Fruit fly (Drosophila melanogaster) whole organism, embryonic: ENCODE data around the gene Cpr67Fb.

ENCODE experiments used
- Atf-2 ChIP-seq: fragments of 200-800 bp; sonication (Bioruptor generic); optimal IDR thresholded peaks from 2 replicates; lab custom pipeline; 2016; ENCODE audit warnings: missing biosample characterization, missing genetic modification characterization
- B-H2 ChIP-seq: fragments of 200-800 bp; sonication (Bioruptor generic); optimal IDR thresholded peaks from 2 replicates; lab custom pipeline; 2018; ENCODE audit warnings: missing biosample characterization, mild to moderate bottlenecking, missing genetic modification characterization
- Bdp1 ChIP-seq: fragments of 200-800 bp; sonication (Bioruptor generic); optimal IDR thresholded peaks from 3 replicates; lab custom pipeline; 2016; ENCODE audit warnings: missing biosample characterization, missing genetic modification characterization
- CG10543 ChIP-seq: fragments of 200-800 bp; sonication (Bioruptor generic); optimal IDR thresholded peaks from 3 replicates; lab custom pipeline; 2017; ENCODE audit warnings: missing biosample characterization, mild to moderate bottlenecking, missing genetic modification characterization, moderate library complexity
- CG12391 ChIP-seq: fragments of 200-800 bp; sonication (Bioruptor generic); optimal IDR thresholded peaks from 3 replicates; lab custom pipeline; 2018; ENCODE audit warnings: missing biosample characterization, mild to moderate bottlenecking, missing genetic modification characterization, moderate library complexity
- CG13296 ChIP-seq: fragments of 200-800 bp; sonication (Bioruptor generic); optimal IDR thresholded peaks from 3 replicates; lab custom pipeline; 2018; ENCODE audit warnings: missing biosample characterization, mild to moderate bottlenecking, missing genetic modification characterization
- CG14965 ChIP-seq: fragments of 200-800 bp; sonication (Bioruptor generic); optimal IDR thresholded peaks from 2 replicates; lab custom pipeline; 2016; ENCODE audit warnings: missing biosample characterization, missing genetic modification characterization, borderline replicate concordance
- CG15696 ChIP-seq: fragments of 200-800 bp; sonication (Bioruptor generic); optimal IDR thresholded peaks from 2 replicates; lab custom pipeline; 2019; ENCODE audit warnings: missing biosample characterization, mild to moderate bottlenecking, missing genetic modification characterization, moderate library complexity
- CG1602 ChIP-seq: fragments of 200-800 bp; sonication (Bioruptor generic); optimal IDR thresholded peaks from 3 replicates; lab custom pipeline; 2016; ENCODE audit warnings: missing biosample characterization, missing genetic modification characterization
- CG1603 ChIP-seq: fragments of 200-800 bp; sonication (Bioruptor generic); optimal IDR thresholded peaks from 2 replicates; lab custom pipeline; 2019; ENCODE audit warnings: missing biosample characterization, mild to moderate bottlenecking, missing genetic modification characterization, moderate library complexity
- CG17359 ChIP-seq: fragments of 200-800 bp; sonication (Bioruptor generic); optimal IDR thresholded peaks from 3 replicates; lab custom pipeline; 2018; ENCODE audit warnings: missing biosample characterization, mild to moderate bottlenecking, missing genetic modification characterization, moderate library complexity
- CG17912 ChIP-seq: fragments of 200-800 bp; sonication (Bioruptor generic); optimal IDR thresholded peaks from 2 replicates; lab custom pipeline; 2018; ENCODE audit warnings: missing biosample characterization, mild to moderate bottlenecking, missing genetic modification characterization
- CG2202 ChIP-seq: fragments of 200-800 bp; sonication (Bioruptor generic); optimal IDR thresholded peaks from 2 replicates; lab custom pipeline; 2018; ENCODE audit warnings: missing biosample characterization, mild to moderate bottlenecking, missing genetic modification characterization
- CG31365 ChIP-seq: fragments of 200-800 bp; sonication (Bioruptor generic); optimal IDR thresholded peaks from 2 replicates; lab custom pipeline; 2018; ENCODE audit warnings: missing biosample characterization, mild to moderate bottlenecking, missing genetic modification characterization
- CG42726 ChIP-seq: fragments of 200-800 bp; sonication (Bioruptor generic); IDR thresholded peaks from 2 replicates; pipeline ENCODE4 v1.3.6; 2022; ENCODE audit warnings: missing biosample characterization, missing genetic modification characterization; ENCODE audit not compliant: partially characterized antibody
- CG4328 ChIP-seq: fragments of 200-800 bp; sonication (Bioruptor generic); optimal IDR thresholded peaks from 3 replicates; lab custom pipeline; 2017; ENCODE audit warnings: missing biosample characterization, missing genetic modification reagents, missing genetic modification characterization
- CG6689 ChIP-seq: fragments of 200-800 bp; sonication (Bioruptor generic); IDR thresholded peaks from 2 replicates; pipeline ENCODE4 v1.3.6; 2022; ENCODE audit warnings: missing biosample characterization, missing genetic modification characterization
- CG7556 ChIP-seq: fragments of 200-800 bp; sonication (Bioruptor generic); optimal IDR thresholded peaks from 2 replicates; lab custom pipeline; 2017; ENCODE audit warnings: missing biosample characterization, mild to moderate bottlenecking, missing genetic modification characterization
- CG7839 ChIP-seq: fragments of 200-800 bp; sonication (Bioruptor generic); optimal IDR thresholded peaks from 3 replicates; lab custom pipeline; 2018; ENCODE audit warnings: missing biosample characterization, mild to moderate bottlenecking, missing genetic modification characterization, moderate library complexity
- CG9437 ChIP-seq: fragments of 200-800 bp; sonication (Bioruptor generic); optimal IDR thresholded peaks from 2 replicates; lab custom pipeline; 2018; ENCODE audit warnings: missing biosample characterization, mild to moderate bottlenecking, missing genetic modification characterization
- CG9609 ChIP-seq: fragments of 200-800 bp; sonication (Bioruptor generic); optimal IDR thresholded peaks from 3 replicates; lab custom pipeline; 2016; ENCODE audit warnings: missing biosample characterization, missing genetic modification characterization
- Dll ChIP-seq: fragments of 200-800 bp; sonication (Bioruptor generic); IDR thresholded peaks from 4 replicates; pipeline ENCODE4 v1.3.6; 2022; ENCODE audit warnings: missing biosample characterization, missing genetic modification characterization; ENCODE audit not compliant: partially characterized antibody
- Dref ChIP-seq: fragments of 200-800 bp; sonication (Bioruptor generic); IDR thresholded peaks from 2 replicates; pipeline ENCODE4 v1.3.6; 2022; ENCODE audit warnings: missing biosample characterization, missing genetic modification characterization
- Hr3 ChIP-seq: fragments of 200-800 bp; sonication (Bioruptor generic); optimal IDR thresholded peaks from 3 replicates; lab custom pipeline; 2016; ENCODE audit warnings: missing biosample characterization, missing genetic modification characterization
- Jarid2 ChIP-seq: fragments of 200-800 bp; sonication (Bioruptor generic); optimal IDR thresholded peaks from 3 replicates; lab custom pipeline; 2017; ENCODE audit warnings: mild to moderate bottlenecking, missing biosample characterization, missing genetic modification reagents, missing genetic modification characterization
- Usf ChIP-seq: fragments of 200-800 bp; sonication (Bioruptor generic); optimal IDR thresholded peaks from 2 replicates; lab custom pipeline; 2017; ENCODE audit warnings: missing genotype, missing biosample characterization, missing genetic modification characterization
- Xrp1 ChIP-seq: fragments of 200-800 bp; sonication (Bioruptor generic); IDR thresholded peaks from 2 replicates; pipeline ENCODE4 v1.3.6; 2022; ENCODE audit warnings: missing biosample characterization, missing genetic modification characterization
- ap ChIP-seq: fragments of 200-800 bp; sonication (Bioruptor generic); IDR thresholded peaks from 2 replicates; pipeline ENCODE4 v1.3.6; 2022; ENCODE audit warnings: missing biosample characterization, missing genetic modification characterization
- cato ChIP-seq: fragments of 200-800 bp; sonication (Bioruptor generic); optimal IDR thresholded peaks from 2 replicates; lab custom pipeline; 2016; ENCODE audit warnings: missing biosample characterization, missing genetic modification characterization, borderline replicate concordance
- exex ChIP-seq: fragments of 200-800 bp; sonication (Bioruptor generic); optimal IDR thresholded peaks from 4 replicates; lab custom pipeline; 2018; ENCODE audit warnings: missing biosample characterization, mild to moderate bottlenecking, missing genetic modification characterization, moderate library complexity
- fu2 ChIP-seq: fragments of 200-800 bp; sonication (Bioruptor generic); optimal IDR thresholded peaks from 2 replicates; lab custom pipeline; 2016; ENCODE audit warnings: missing biosample characterization, missing genetic modification characterization
- gro ChIP-seq: fragments of 200-800 bp; sonication (Bioruptor generic); optimal IDR thresholded peaks from 2 replicates; lab custom pipeline; 2016; ENCODE audit warnings: missing biosample characterization, missing genetic modification characterization
- gsb-n ChIP-seq: fragments of 200-800 bp; sonication (Bioruptor generic); optimal IDR thresholded peaks from 3 replicates; lab custom pipeline; 2018; ENCODE audit warnings: missing biosample characterization, mild to moderate bottlenecking, missing genetic modification characterization
- hbn ChIP-seq: fragments of 200-800 bp; sonication (Bioruptor generic); IDR thresholded peaks from 2 replicates; pipeline ENCODE4 v1.3.6; 2022; ENCODE audit warnings: missing biosample characterization, missing genetic modification characterization; ENCODE audit not compliant: partially characterized antibody
- knrl ChIP-seq: fragments of 200-800 bp; sonication (Bioruptor generic); IDR thresholded peaks from 3 replicates; pipeline ENCODE4 v1.3.6; 2022; ENCODE audit warnings: missing biosample characterization, missing genetic modification characterization; ENCODE audit not compliant: partially characterized antibody
- lbe ChIP-seq: fragments of 200-800 bp; sonication (Bioruptor generic); optimal IDR thresholded peaks from 2 replicates; lab custom pipeline; 2016; ENCODE audit warnings: missing biosample characterization, mild to moderate bottlenecking, missing genetic modification characterization
- repo ChIP-seq: fragments of 200-800 bp; sonication (Bioruptor generic); optimal IDR thresholded peaks from 2 replicates; lab custom pipeline; 2016; ENCODE audit warnings: missing biosample characterization, missing genetic modification characterization
- ro ChIP-seq: fragments of 200-800 bp; sonication (Bioruptor generic); IDR thresholded peaks from 2 replicates; pipeline ENCODE4 v1.3.6; 2022; ENCODE audit warnings: missing biosample characterization, missing genetic modification characterization
- sob ChIP-seq: fragments of 200-800 bp; sonication (Bioruptor generic); IDR thresholded peaks from 2 replicates; pipeline ENCODE4 v1.3.6; 2022; ENCODE audit warnings: missing biosample characterization, missing genetic modification characterization
- ssp ChIP-seq: fragments of 200-800 bp; sonication (Bioruptor generic); IDR thresholded peaks from 2 replicates; pipeline ENCODE4 v1.3.6; 2022; ENCODE audit warnings: missing biosample characterization, missing genetic modification characterization
- stwl ChIP-seq: fragments of 200-800 bp; sonication (Bioruptor generic); optimal IDR thresholded peaks from 3 replicates; lab custom pipeline; 2018; ENCODE audit warnings: missing biosample characterization, mild to moderate bottlenecking, missing genetic modification characterization, moderate library complexity
- tna ChIP-seq: fragments of 200-800 bp; sonication (Bioruptor generic); IDR thresholded peaks from 2 replicates; pipeline ENCODE4 v1.3.6; 2022; ENCODE audit warnings: missing biosample characterization, missing genetic modification characterization; ENCODE audit not compliant: partially characterized antibody
- tup ChIP-seq: fragments of 200-800 bp; sonication (Bioruptor generic); optimal IDR thresholded peaks from 2 replicates; lab custom pipeline; 2016; ENCODE audit warnings: missing biosample characterization, mild to moderate bottlenecking, missing genetic modification characterization, moderate library complexity
- unpg ChIP-seq: fragments of 200-800 bp; sonication (Bioruptor generic); optimal IDR thresholded peaks from 3 replicates; lab custom pipeline; 2018; ENCODE audit warnings: missing biosample characterization, mild to moderate bottlenecking, missing genetic modification characterization, moderate library complexity
- wor ChIP-seq: fragments of 200-800 bp; sonication (Bioruptor generic); IDR thresholded peaks from 2 replicates; pipeline ENCODE4 v1.3.6; 2022; ENCODE audit warnings: missing biosample characterization, missing genetic modification characterization
- zf30C ChIP-seq: fragments of 200-800 bp; sonication (Bioruptor generic); optimal IDR thresholded peaks from 3 replicates; lab custom pipeline; 2018; ENCODE audit warnings: missing biosample characterization, mild to moderate bottlenecking, missing genetic modification characterization
- zfh2 ChIP-seq: fragments of 200-800 bp; sonication (Bioruptor generic); optimal IDR thresholded peaks from 2 replicates; lab custom pipeline; 2016; ENCODE audit warnings: missing biosample characterization, missing genetic modification characterization

The Cpr67Fb gene

DNA sequence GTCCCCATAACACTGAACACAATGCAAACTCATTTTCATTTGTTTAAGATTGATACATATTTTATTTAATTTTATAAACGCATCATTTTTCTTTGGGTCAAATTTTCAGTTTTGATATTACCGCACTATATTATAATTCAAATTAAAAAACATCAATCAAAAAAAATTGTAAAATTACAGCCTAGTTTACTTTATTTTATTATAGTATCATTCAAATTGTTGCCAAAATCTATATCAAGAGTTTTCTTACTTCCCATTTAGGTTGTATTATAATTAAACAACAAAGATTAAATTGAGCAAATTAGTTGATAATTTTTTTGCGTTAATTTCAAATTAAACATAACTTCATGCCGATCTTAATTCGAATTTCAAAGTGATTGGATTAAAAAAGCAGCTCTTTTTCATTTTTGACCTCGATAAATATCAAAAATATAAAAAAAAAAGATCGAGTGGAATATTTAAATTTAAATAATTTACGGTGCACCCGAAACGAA is 42.1 kb upstream of the Cpr67Fb start (continued):
- TF ChIP-seq unpg (GFP tag; lab: Kevin White, UChicago) (peak; percentile 20), CG12391 (peak; percentile 52), exex (no peak), CG9437 (GFP tag; lab: Kevin White, UChicago) (peak; percentile 55), Xrp1 (GFP tag; lab: Robert Waterston, UW) (peak; percentile 21; the same call in 1 of the 2 replicates), CG4328 (no peak), tup (GFP tag; lab: Kevin White, UChicago) (no peak), CG1602 (GFP tag; lab: Kevin White, UChicago) (peak; percentile 37), Atf-2 (GFP tag; lab: Kevin White, UChicago) (no peak)

DNA sequence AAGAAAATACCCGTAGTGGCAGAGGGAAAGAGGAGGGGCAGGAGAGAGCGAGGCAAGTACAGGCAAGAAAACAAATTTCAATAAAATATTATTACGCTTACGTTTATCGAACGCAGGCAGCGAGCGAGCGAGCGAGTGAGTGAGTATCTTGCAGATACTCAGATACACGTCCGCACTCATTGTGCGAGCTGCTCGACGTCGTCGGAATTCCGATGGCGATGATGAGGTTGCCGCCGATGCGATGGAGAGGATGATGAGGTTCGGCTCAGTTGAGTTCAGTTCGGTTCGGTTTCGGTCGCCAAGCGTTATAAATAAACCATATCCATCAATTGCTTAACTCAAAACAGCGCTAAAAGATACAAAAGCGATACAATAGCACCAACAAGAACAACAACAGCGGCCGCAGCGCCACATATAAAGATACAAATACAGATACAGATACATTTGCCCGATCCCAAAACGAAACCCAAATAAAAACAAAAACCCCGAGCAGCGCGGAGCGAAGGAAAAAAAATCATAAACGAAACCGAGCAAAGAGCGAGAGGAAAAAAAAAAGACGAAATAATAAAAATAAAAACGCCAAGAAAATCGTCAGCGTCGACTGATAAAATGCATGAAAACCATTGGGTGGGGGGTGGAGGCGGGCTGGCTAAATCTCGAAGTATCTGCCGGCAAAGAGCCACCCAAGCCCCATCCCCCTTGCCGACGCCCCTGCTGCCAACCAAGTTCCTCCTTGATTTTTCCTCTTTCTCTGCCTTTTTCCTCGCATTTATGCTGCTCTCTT is 41.4 kb upstream of the Cpr67Fb start:
- TF ChIP-seq zfh2 (GFP tag; lab: Kevin White, UChicago) (no peak), CG15696 (tag; lab: Kevin White, UChicago) (no peak), CG2202 (tag; lab: Kevin White, UChicago) (no peak), CG1603 (tag; lab: Kevin White, UChicago) (no peak), Dll (GFP tag; lab: Robert Waterston, UW) (0 out of 4 replicates have a peak, but pooled peaks have one; percentile 37), B-H2 (GFP tag; lab: Kevin White, UChicago) (peak; percentile 18), Dref (GFP tag; lab: Robert Waterston, UW) (no peak), CG7839 (tag; lab: Kevin White, UChicago) (no peak), Hr3 (no peak), hbn (GFP tag; lab: Robert Waterston, UW) (no peak), CG14965 (GFP tag; lab: Kevin White, UChicago) (no peak), gsb-n (tag; lab: Kevin White, UChicago) (no peak), CG6689 (GFP tag; lab: Robert Waterston, UW) (no peak), Usf (GFP tag; lab: Kevin White, UChicago) (no peak), ap (GFP tag; lab: Robert Waterston, UW) (no peak), sob (GFP tag; lab: Robert Waterston, UW) (no peak), lbe (GFP tag; lab: Kevin White, UChicago) (peak; percentile 83), stwl (tag; lab: Kevin White, UChicago) (no peak), CG13296 (GFP tag; lab: Kevin White, UChicago) (peak; percentile 20), Bdp1 (GFP tag; lab: Kevin White, UChicago) (no peak), CG10543 (GFP tag; lab: Kevin White, UChicago) (peak; percentile 70), Jarid2 (GFP tag; lab: Kevin White, UChicago) (no peak), CG9609 (GFP tag; lab: Kevin White, UChicago) (no peak), gro (peak; percentile 59), cato (GFP tag; lab: Kevin White, UChicago) (no peak), wor (GFP tag; lab: Robert Waterston, UW) (no peak), repo (GFP tag; lab: Kevin White, UChicago) (no peak), CG17912 (no peak), CG31365 (tag; lab: Kevin White, UChicago) (no peak), ssp (GFP tag; lab: Robert Waterston, UW) (no peak), CG7556 (GFP tag; lab: Kevin White, UChicago) (no peak), ro (GFP tag; lab: Robert Waterston, UW) (no peak), CG17359 (tag; lab: Kevin White, UChicago) (peak; percentile 31), tna (GFP tag; lab: Robert Waterston, UW) (peak; percentile 6; the same call in 1 of the 2 replicates), zf30C (no peak), CG42726 (GFP tag; lab: Robert Waterston, UW) (no peak), fu2 (no peak), knrl (0 out of 3 replicates have a peak, but pooled peaks have one; percentile 38)
